Worm (Caenorhabditis elegans) whole organism, mixed stage, embryonic: ENCODE measurements around the gene hpo-33.

Source experiments
- M03D4.4 ChIP-seq: sonication (generic microtip); optimal IDR thresholded peaks from 2 replicates; lab custom pipeline; 2017; ENCODE audit warnings: mild to moderate bottlenecking, missing genetic modification characterization, missing compliant biosample characterization
- ceh-39 ChIP-seq: fragments of 150-350 bp; optimal IDR thresholded peaks from 2 replicates; lab custom pipeline; 2014; ENCODE audit warnings: missing biosample characterization, missing genetic modification characterization
- ceh-43 ChIP-seq: fragments of 200-800 bp; sonication (Bioruptor generic); optimal IDR thresholded peaks from 2 replicates; lab custom pipeline; 2018; ENCODE audit warnings: mild to moderate bottlenecking, missing genetic modification characterization, moderate library complexity, missing compliant biosample characterization
- ceh-83 ChIP-seq: fragments of 200-800 bp; sonication (Bioruptor generic); optimal IDR thresholded peaks from 2 replicates; lab custom pipeline; 2018; ENCODE audit warnings: mild to moderate bottlenecking, missing genetic modification characterization, missing compliant biosample characterization
- ces-1 ChIP-seq: fragments of 150-350 bp; optimal IDR thresholded peaks from 2 replicates; lab custom pipeline; 2014; ENCODE audit warnings: missing biosample characterization, missing genetic modification reagents, missing genetic modification characterization
- cnd-1 ChIP-seq: fragments of 200-800 bp; sonication (Bioruptor generic); optimal IDR thresholded peaks from 2 replicates; lab custom pipeline; 2018; ENCODE audit warnings: mild to moderate bottlenecking, missing genetic modification characterization, missing compliant biosample characterization
- drap-1 ChIP-seq: fragments of 200-800 bp; sonication (Bioruptor generic); optimal IDR thresholded peaks from 3 replicates; lab custom pipeline; 2018; ENCODE audit warnings: mild to moderate bottlenecking, missing genetic modification characterization, missing compliant biosample characterization
- elt-1 ChIP-seq: sonication (generic microtip); optimal IDR thresholded peaks from 2 replicates; lab custom pipeline; 2017; ENCODE audit warnings: missing genetic modification characterization, mild to moderate bottlenecking, missing compliant biosample characterization, antibody characterized with exemption, moderate library complexity, borderline replicate concordance; ENCODE audit not compliant: insufficient read depth
- elt-3 ChIP-seq: fragments of 150-350 bp; optimal IDR thresholded peaks from 2 replicates; lab custom pipeline; 2014; ENCODE audit warnings: missing biosample characterization, missing genetic modification characterization
- ham-2 ChIP-seq: fragments of 200-800 bp; sonication (Bioruptor generic); optimal IDR thresholded peaks from 2 replicates; lab custom pipeline; 2018; ENCODE audit warnings: mild to moderate bottlenecking, missing genetic modification characterization, missing compliant biosample characterization
- mep-1 ChIP-seq: fragments of 150-350 bp; optimal IDR thresholded peaks from 2 replicates; lab custom pipeline; 2017; ENCODE audit warnings: missing biosample characterization, missing genetic modification reagents, missing genetic modification characterization, inconsistent platforms
- mls-2 ChIP-seq: sonication (generic microtip); optimal IDR thresholded peaks from 2 replicates; lab custom pipeline; 2016; ENCODE audit warnings: mild to moderate bottlenecking, missing genetic modification characterization, moderate library complexity, missing compliant biosample characterization
- nhr-12 ChIP-seq: fragments of 150-350 bp; optimal IDR thresholded peaks from 2 replicates; lab custom pipeline; 2014; ENCODE audit warnings: missing biosample characterization, missing genetic modification characterization
- nhr-2 ChIP-seq: fragments of 150-350 bp; optimal IDR thresholded peaks from 2 replicates; lab custom pipeline; 2014; ENCODE audit warnings: missing biosample characterization, missing genetic modification characterization
- nhr-237 ChIP-seq: fragments of 150-350 bp; optimal IDR thresholded peaks from 2 replicates; lab custom pipeline; 2014; ENCODE audit warnings: missing biosample characterization, missing genetic modification characterization
- nhr-76 ChIP-seq: sonication (generic microtip); optimal IDR thresholded peaks from 2 replicates; lab custom pipeline; 2017; ENCODE audit warnings: missing biosample characterization, missing genetic modification characterization
- pha-4 ChIP-seq: fragments of 150-350 bp; optimal IDR thresholded peaks from 2 replicates; lab custom pipeline; 2018; ENCODE audit warnings: missing biosample characterization, missing genetic modification reagents, missing genetic modification characterization
- sem-2 ChIP-seq: fragments of 200-800 bp; sonication (Bioruptor generic); optimal IDR thresholded peaks from 2 replicates; lab custom pipeline; 2018; ENCODE audit warnings: mild to moderate bottlenecking, missing genetic modification characterization, missing compliant biosample characterization
- snpc-4 ChIP-seq: fragments of 150-350 bp; optimal IDR thresholded peaks from 2 replicates; lab custom pipeline; 2014; ENCODE audit warnings: missing biosample characterization, missing genetic modification characterization
- tbx-8 ChIP-seq: fragments of 200-800 bp; sonication (Bioruptor generic); optimal IDR thresholded peaks from 2 replicates; lab custom pipeline; 2018; ENCODE audit warnings: mild to moderate bottlenecking, missing genetic modification characterization, moderate library complexity, missing compliant biosample characterization
- unc-120 ChIP-seq: sonication (generic microtip); optimal IDR thresholded peaks from 2 replicates; lab custom pipeline; 2017; ENCODE audit warnings: missing genetic modification characterization, missing compliant biosample characterization; ENCODE audit not compliant: poor library complexity, severe bottlenecking
- unc-39 ChIP-seq: fragments of 150-350 bp; optimal IDR thresholded peaks from 2 replicates; lab custom pipeline; 2014; ENCODE audit warnings: missing biosample characterization, missing genetic modification characterization
- unc-62 ChIP-seq: fragments of 150-350 bp; optimal IDR thresholded peaks from 2 replicates; lab custom pipeline; 2014; ENCODE audit warnings: missing biosample characterization, missing genetic modification reagents, missing genetic modification characterization
- zip-8 ChIP-seq: fragments of 150-350 bp; optimal IDR thresholded peaks from 2 replicates; lab custom pipeline; 2014; ENCODE audit warnings: missing biosample characterization, missing genetic modification characterization
- ztf-11 ChIP-seq: fragments of 150-350 bp; optimal IDR thresholded peaks from 2 replicates; lab custom pipeline; 2014; ENCODE audit warnings: missing biosample characterization, missing genetic modification characterization

The hpo-33 gene

DNA sequence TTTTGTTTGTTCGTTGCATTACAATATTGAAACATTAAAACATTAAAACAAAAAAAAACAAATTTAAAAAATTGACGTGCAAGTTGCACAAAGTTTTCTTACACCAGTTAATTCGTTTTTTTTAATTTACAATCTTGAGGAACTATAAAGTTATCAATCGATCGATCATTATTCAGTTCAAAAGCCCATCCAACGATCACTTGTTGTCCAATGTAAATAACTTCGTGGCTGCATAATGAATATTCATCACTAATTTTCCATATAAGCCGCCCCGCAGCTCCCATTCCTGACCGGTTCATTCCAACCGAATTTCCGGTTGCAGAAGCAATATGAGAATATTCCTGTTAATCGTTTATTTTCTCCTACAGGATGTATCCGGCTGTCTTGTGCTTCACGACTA lies at the start of gene hpo-33:
Gene hpo-33 (plus strand): TSS at position 301 of the 400 bp plus-strand sequence.
- TF ChIP-seq elt-1 (tag; lab: Kevin White, UChicago) (no peak), cnd-1 (no peak), M03D4.4 (no peak), ztf-11 (tag; lab: Kevin White, UChicago) (no peak), ceh-39 (tag; lab: Kevin White, UChicago) (no peak), mls-2 (tag; lab: Kevin White, UChicago) (no peak), unc-120 (no peak), nhr-2 (tag; lab: Kevin White, UChicago) (no peak), mep-1 (no peak), drap-1 (GFP tag; lab: Kevin White, UChicago) (no peak), elt-3 (tag; lab: Kevin White, UChicago) (no peak), ces-1 (GFP tag; lab: Kevin White, UChicago) (no peak), pha-4 (tag; lab: Kevin White, UChicago) (no peak), unc-62 (GFP tag; lab: Kevin White, UChicago) (no peak), ceh-43 (GFP tag; lab: Kevin White, UChicago) (no peak)
- TF ChIP-seq, all 35 proteins: peak for 0

DNA sequence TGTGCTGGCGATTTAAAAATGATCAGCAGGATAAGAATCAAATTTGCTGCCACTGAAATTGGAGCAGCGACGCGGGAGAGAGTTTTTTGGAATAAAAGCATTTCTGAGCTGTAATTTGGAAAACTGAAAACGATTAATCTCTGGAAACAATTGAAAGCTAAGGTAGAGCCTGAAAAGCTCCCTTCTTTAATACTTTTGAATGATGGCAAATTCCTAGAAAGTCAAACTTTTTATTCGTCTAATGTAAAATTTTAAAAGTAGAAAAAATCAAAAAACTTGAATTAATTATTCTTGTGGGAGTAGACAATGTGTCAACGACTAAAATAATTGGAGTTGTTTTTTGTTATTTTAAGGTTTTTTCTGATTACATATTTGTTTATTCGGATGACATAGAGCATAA lies 42.2 kb upstream of the hpo-33 start, which contains the start of gene str-217:
Gene str-217 (minus strand): TSS at position 101 of the 400 bp plus-strand sequence.
- TF ChIP-seq unc-62 (GFP tag; lab: Kevin White, UChicago) (no peak), nhr-237 (tag; lab: Kevin White, UChicago) (no peak), elt-1 (tag; lab: Kevin White, UChicago) (no peak), ceh-43 (GFP tag; lab: Kevin White, UChicago) (no peak), drap-1 (GFP tag; lab: Kevin White, UChicago) (no peak), unc-39 (tag; lab: Kevin White, UChicago) (no peak), ztf-11 (tag; lab: Kevin White, UChicago) (no peak), elt-3 (tag; lab: Kevin White, UChicago) (no peak), zip-8 (no peak), mls-2 (tag; lab: Kevin White, UChicago) (no peak)

DNA sequence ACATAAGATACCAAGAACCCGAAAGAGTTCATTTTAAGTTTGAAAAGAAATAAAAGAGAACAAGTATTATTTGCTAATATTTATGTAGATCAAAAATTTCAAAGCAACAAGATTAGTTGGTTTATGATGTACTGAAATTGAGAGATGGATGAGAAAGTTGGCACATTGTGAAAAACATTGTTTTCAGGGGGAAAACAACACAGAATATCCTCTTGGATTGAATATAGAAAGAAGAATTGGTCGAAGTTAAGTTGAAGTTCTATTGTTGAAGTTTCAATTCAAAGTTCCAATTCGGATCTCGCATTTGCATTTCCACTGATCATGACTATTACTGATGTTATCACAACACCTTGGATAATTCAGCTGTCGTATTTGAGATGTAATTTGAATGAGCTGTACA lies 41.7 kb upstream of the hpo-33 start:
- TF ChIP-seq cnd-1 = no peak
- TF ChIP-seq sem-2 (GFP tag; lab: Kevin White, UChicago) = no peak
- no peak for TF ChIP-seq ceh-39 (tag; lab: Kevin White, UChicago)
- no peak for TF ChIP-seq unc-62 (GFP tag; lab: Kevin White, UChicago)
- no peak for TF ChIP-seq M03D4.4

DNA sequence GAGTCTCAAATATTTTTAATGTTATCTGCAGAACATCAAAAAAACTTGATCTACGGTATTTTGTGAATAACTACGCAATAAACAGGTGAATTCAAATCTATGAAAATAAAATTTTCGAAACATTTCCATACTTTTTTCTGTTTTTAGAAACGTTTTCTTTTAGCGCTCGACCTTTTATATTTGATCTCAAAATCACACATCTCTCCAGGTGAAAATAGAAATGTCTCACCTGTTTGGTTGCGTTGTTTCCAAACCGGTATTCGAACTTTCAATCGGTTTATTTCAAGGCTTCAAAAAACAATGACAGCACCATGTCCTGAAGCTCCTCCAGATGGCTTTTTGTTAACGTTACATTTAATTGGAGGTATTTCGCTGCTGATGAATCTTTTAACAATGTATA lies 41.2 kb upstream of the hpo-33 start, which contains the start of gene sri-9:
Gene sri-9 (plus strand): TSS at position 301 of the 400 bp plus-strand sequence.
- TF ChIP-seq cnd-1 (no peak), ztf-11 (tag; lab: Kevin White, UChicago) (no peak), elt-1 (tag; lab: Kevin White, UChicago) (no peak), snpc-4 (no peak), ham-2 (GFP tag; lab: Kevin White, UChicago) (no peak), nhr-12 (tag; lab: Kevin White, UChicago) (no peak)

DNA sequence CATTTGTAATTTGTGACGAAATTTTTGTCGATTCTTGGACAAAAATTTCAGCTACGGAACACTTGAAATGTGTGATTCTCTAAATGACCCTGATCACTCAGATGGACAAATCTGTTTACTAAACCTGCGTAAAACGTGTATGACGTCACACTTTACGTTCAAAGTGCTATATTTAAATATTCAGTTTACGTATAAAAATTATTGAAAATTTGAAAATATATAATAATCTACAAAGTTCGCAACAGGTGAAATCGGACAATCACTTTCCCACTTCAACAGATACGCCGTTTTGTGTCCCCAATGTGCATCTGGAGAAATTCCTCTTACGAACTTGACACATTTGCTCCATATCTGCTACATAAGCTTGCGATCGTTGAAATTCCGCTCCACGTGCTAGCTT lies 37.2 kb upstream of the hpo-33 start, which contains the start of gene srh-131:
Gene srh-131 (plus strand): TSS at position 301 of the 400 bp plus-strand sequence.
- TF ChIP-seq zip-8 = peak; percentile 53
- no peak for TF ChIP-seq mep-1
- TF ChIP-seq, all 35 proteins: peak for 1

DNA sequence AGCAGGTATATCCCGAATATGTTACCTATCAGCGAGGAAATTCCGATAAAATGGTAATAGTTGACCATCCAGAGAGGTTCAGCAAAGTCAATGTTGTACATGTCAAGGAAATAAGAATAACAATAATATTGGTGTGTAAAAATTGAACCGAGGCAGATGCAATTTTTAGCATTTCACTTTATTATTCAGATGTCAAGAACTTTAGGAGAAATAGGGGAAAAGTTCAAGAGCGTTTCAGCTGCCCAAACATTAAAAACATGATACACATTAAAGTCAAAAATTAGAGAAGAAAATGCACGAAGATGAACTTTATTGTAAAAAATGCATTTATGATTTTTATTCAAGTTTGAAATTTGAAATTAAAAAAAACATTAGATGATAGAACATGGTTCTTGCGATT lies 34.1 kb upstream of the hpo-33 start, which contains the start of gene sri-69:
Gene sri-69 (minus strand): TSS at position 101 of the 400 bp plus-strand sequence.
- TF ChIP-seq tbx-8 = no peak
- no peak for TF ChIP-seq nhr-76 (tag; lab: Kevin White, UChicago)

DNA sequence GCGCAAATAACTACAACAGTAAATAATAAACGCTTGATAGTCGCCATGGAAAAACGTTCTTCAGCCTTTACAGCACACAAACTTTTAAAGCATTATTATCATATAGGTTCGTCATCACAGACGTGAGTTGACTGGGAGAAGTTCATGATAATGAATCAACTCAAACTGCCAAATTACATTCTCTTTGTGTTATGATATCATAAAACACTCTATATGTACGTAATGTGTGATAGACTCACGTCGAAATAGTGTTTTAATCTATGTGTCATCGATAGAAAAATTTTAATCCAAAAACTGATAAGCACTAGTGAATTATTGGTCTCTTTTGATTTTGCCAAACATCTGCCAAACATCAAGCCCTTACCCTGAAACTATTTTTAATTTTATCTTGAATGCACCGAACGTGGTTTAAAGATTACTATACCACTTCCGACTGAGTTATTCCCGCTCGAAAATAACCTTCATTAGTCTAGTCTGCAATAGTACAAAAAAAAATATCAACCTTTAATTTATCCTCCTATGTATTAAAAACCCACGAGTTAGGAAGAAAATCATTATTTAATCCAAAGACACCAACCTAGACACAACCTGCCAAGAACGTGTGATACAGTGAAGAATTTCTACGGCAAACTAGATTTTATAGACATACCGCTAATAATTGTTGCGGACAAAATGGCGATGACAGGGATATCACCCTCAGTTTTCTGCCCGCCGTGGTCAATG lies 32.9 kb upstream of the hpo-33 start, which contains the start of the genes clc-12 and clec-240:
Gene clc-12 (minus strand): TSS at position 47 of the 723 bp plus-strand sequence.
Gene clec-240 (plus strand): TSS at position 673 of the 723 bp plus-strand sequence.
- TF ChIP-seq ceh-83 (GFP tag; lab: Kevin White, UChicago) (no peak), snpc-4 (no peak), nhr-237 (tag; lab: Kevin White, UChicago) (no peak), mep-1 (no peak)
